Worm (Caenorhabditis elegans) whole organism, late embryonic: Measurements from ENCODE around the gene F42A6.6.

Experiments
- ceh-31 ChIP-seq: sonication (generic microtip); optimal IDR thresholded peaks from 2 replicates; lab custom pipeline; 2016; ENCODE audit warnings: missing genetic modification characterization, missing compliant biosample characterization
- pha-4 ChIP-seq: fragments of 150-350 bp; optimal IDR thresholded peaks from 2 replicates; lab custom pipeline; 2018; ENCODE audit warnings: missing biosample characterization, missing genetic modification reagents, missing genetic modification characterization

DNA sequence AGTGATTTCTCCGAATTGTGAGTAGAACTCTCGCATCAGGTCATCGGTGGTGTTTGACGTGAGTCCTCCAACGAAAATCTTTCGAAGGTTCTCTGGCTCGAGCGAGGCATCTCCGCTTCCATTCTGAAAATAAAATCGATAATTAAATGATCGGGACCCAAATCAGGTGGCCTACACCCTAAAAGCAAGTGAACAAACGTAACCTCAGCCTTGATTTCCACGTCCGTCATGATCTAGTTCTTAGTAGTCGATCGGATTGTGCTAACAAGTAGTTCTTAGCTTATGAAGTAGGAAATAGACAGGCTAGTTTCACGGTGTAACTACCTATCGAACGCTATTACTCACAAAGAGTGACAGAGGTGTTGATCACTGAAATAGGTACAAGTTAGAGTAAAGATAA lies 1.5 kb upstream of the F42A6.6 start:
- TF ChIP-seq ceh-31 (tag; lab: Kevin White, UChicago) = no peak
- no peak for TF ChIP-seq pha-4 (tag; lab: Kevin White, UChicago)
